Fruit fly (Drosophila melanogaster): ENCODE data around the gene Rac1.
A peak's percentile ranks its signal among the peaks of the same experiment; 100 is the strongest.

Gene Rac1

dm6 chr3L:1334571-1335427 is 32.3 kb upstream of the Rac1 start, which contains the start of the genes Hmbs and CG2211 (continued):
- peak; percentile 55 for TF ChIP-seq Scr (GFP tag; IDR thresholded peaks at IDR 0.05; ENCODE audit: partially characterized antibody)
- peak; percentile 80 for TF ChIP-seq CG10209 (GFP tag; optimal IDR thresholded peaks at IDR 0.05)
- peak; percentile 68; the same call in 1 of the 2 replicates for TF ChIP-seq CG32767 (GFP tag; IDR thresholded peaks at IDR 0.05)
- peak; percentile 37; the same call in 1 of the 3 replicates for TF ChIP-seq HLH4C (GFP tag; IDR thresholded peaks at IDR 0.05; ENCODE audit: partially characterized antibody)
- peak; percentile 76; the same call in 2 of the 3 replicates for TF ChIP-seq CG2889 (GFP tag; IDR thresholded peaks at IDR 0.05)
- TF ChIP-seq unpg (GFP tag; optimal IDR thresholded peaks at IDR 0.05) = peak; percentile 78
- TF ChIP-seq CG1602 (GFP tag; optimal IDR thresholded peaks at IDR 0.05) = peak; percentile 88
- peak; percentile 94 for TF ChIP-seq CG12391 (tag; optimal IDR thresholded peaks at IDR 0.05)
- peak; percentile 87 for TF ChIP-seq Ptx1 (GFP tag; IDR thresholded peaks at IDR 0.05)
- TF ChIP-seq CG7357 (GFP tag; IDR thresholded peaks at IDR 0.05) = peak; percentile 69
- TF ChIP-seq nmo (GFP tag; optimal IDR thresholded peaks at IDR 0.05) = peak; percentile 90
- TF ChIP-seq Ada2b (GFP tag; IDR thresholded peaks at IDR 0.05) = peak; percentile 83
- TF ChIP-seq CG4424 (GFP tag; optimal IDR thresholded peaks at IDR 0.05) = peak; percentile 92
- peak; percentile 53 for TF ChIP-seq CG7556 (GFP tag; optimal IDR thresholded peaks at IDR 0.05)
- no peak for TF ChIP-seq z (GFP tag; IDR thresholded peaks at IDR 0.05)
- peak; percentile 81 for TF ChIP-seq CG9817 (tag; optimal IDR thresholded peaks at IDR 0.05)
- TF ChIP-seq CG9437 (GFP tag; optimal IDR thresholded peaks at IDR 0.05) = peak; percentile 34
- peak; percentile 43 for TF ChIP-seq btn (GFP tag; optimal IDR thresholded peaks at IDR 0.05)
- TF ChIP-seq Lpt (GFP tag; optimal IDR thresholded peaks at IDR 0.05) = no peak
- TF ChIP-seq ttk (GFP tag; IDR thresholded peaks at IDR 0.05) = peak; percentile 77
- peak; percentile 76 for TF ChIP-seq crc (GFP tag; optimal IDR thresholded peaks at IDR 0.05)
- TF ChIP-seq CG14441 (GFP tag; IDR thresholded peaks at IDR 0.05) = peak; percentile 83
- peak; percentile 92 for TF ChIP-seq ind (GFP tag; optimal IDR thresholded peaks at IDR 0.05)
- TF ChIP-seq CG12299 (tag; optimal IDR thresholded peaks at IDR 0.05) = peak; percentile 22
- peak; percentile 78 for TF ChIP-seq Dek (tag; optimal IDR thresholded peaks at IDR 0.05)
- peak; percentile 86 for TF ChIP-seq CG4854 (GFP tag; optimal IDR thresholded peaks at IDR 0.05)
- peak; percentile 60; the same call in 1 of the 2 replicates for TF ChIP-seq rib (GFP tag; IDR thresholded peaks at IDR 0.05)
- TF ChIP-seq Dll (GFP tag; IDR thresholded peaks at IDR 0.05; ENCODE audit: partially characterized antibody) = peak; percentile 70; the same call in 3 of the 4 replicates
- TF ChIP-seq Dbx (GFP tag; IDR thresholded peaks at IDR 0.05) = peak; percentile 91
- peak; percentile 74 for TF ChIP-seq CG8089 (GFP tag; optimal IDR thresholded peaks at IDR 0.05)
- TF ChIP-seq pnt (GFP tag; optimal IDR thresholded peaks at IDR 0.05) = peak; percentile 83
- no peak for TF ChIP-seq hth (optimal IDR thresholded peaks at IDR 0.05)
- TF ChIP-seq ftz-f1 (GFP tag; optimal IDR thresholded peaks at IDR 0.05) = peak; percentile 68
- TF ChIP-seq CG7372 (GFP tag; IDR thresholded peaks at IDR 0.05) = peak; percentile 82
- TF ChIP-seq dimm (GFP tag; IDR thresholded peaks at IDR 0.05) = 0 out of 2 replicates have a peak, but pooled peaks have one; percentile 30
- TF ChIP-seq CG18764 (GFP tag; optimal IDR thresholded peaks at IDR 0.05) = peak; percentile 80
- peak; percentile 66 for TF ChIP-seq gcm2 (GFP tag; optimal IDR thresholded peaks at IDR 0.05)
- TF ChIP-seq bcd (GFP tag; optimal IDR thresholded peaks at IDR 0.05) = peak; percentile 82
- no peak for TF ChIP-seq corto (GFP tag; optimal IDR thresholded peaks at IDR 0.05)
- TF ChIP-seq CrebB (tag; optimal IDR thresholded peaks at IDR 0.05) = peak; percentile 75
- TF ChIP-seq slbo (GFP tag; IDR thresholded peaks at IDR 0.05) = peak; percentile 91
- TF ChIP-seq insv (GFP tag; optimal IDR thresholded peaks at IDR 0.05) = peak; percentile 38 to 93
- peak; percentile 86 for TF ChIP-seq CG10147 (GFP tag; optimal IDR thresholded peaks at IDR 0.05)
- TF ChIP-seq Hmr (GFP tag; optimal IDR thresholded peaks at IDR 0.05) = peak; percentile 82
- peak; percentile 73 for TF ChIP-seq psq (GFP tag; optimal IDR thresholded peaks at IDR 0.05)
- TF ChIP-seq zf30C (GFP tag; optimal IDR thresholded peaks at IDR 0.05) = no peak
- TF ChIP-seq CG8388 (GFP tag; optimal IDR thresholded peaks at IDR 0.05) = peak; percentile 65
- peak; percentile 77 for TF ChIP-seq Ssrp (tag; optimal IDR thresholded peaks at IDR 0.05)
- TF ChIP-seq CG18599 (GFP tag; optimal IDR thresholded peaks at IDR 0.05) = peak; percentile 91

Data from whole organism, embryonic.